Worm (Caenorhabditis elegans): ENCODE data around the gene snf-3.

The snf-3 gene

ce11 chrII:1143173-1143738, 51.5 kb downstream of the snf-3 start:
- no peak for TF ChIP-seq jun-1 (tag; optimal IDR thresholded peaks at IDR 0.05)
- TF ChIP-seq elt-2 (tag; optimal IDR thresholded peaks at IDR 0.05): peak; percentile 76
- peak; percentile 64 for TF ChIP-seq pqm-1 (tag; optimal IDR thresholded peaks at IDR 0.05)
- TF ChIP-seq ama-1 (optimal IDR thresholded peaks at IDR 0.05): no peak
- TF ChIP-seq nhr-43 (tag; optimal IDR thresholded peaks at IDR 0.05; ENCODE audit: poor library complexity, severe bottlenecking): peak; percentile 65
- TF ChIP-seq nhr-23 (tag; optimal IDR thresholded peaks at IDR 0.05): peak; percentile 29
- TF ChIP-seq lin-15B (tag; optimal IDR thresholded peaks at IDR 0.05): no peak
